Fruit fly (Drosophila melanogaster): ENCODE data around the gene CG14435.

The CG14435 gene

DNA sequence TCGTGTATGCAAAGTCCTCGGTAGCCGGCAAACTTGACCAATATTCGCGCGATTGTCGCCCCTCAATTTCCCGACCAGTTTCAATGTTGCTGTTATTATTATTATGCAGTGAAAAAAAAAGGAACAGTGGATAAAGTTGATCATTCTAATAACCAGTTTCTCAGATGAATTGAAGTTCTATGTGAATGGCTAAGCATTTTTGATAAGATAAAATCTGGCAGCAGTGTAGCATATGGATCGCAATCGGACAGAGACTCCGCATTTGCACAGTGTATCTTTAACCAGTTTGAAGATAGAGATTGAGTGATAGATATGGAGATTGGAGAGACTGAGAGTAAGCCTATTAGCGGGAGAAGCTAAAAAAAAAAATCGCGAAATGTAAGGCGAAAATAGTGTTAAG lies 50.3 kb downstream of the CG14435 start:
- TF ChIP-seq dati (GFP tag; IDR thresholded peaks at IDR 0.05), result peak; percentile 31; the same call in 1 of the 2 replicates
- peak; percentile 37 for TF ChIP-seq CG8281 (tag; optimal IDR thresholded peaks at IDR 0.05)
- peak; percentile 77 for TF ChIP-seq CG7372 (GFP tag; IDR thresholded peaks at IDR 0.05)
- TF ChIP-seq Mes4 (GFP tag; optimal IDR thresholded peaks at IDR 0.05), result peak; percentile 32
- TF ChIP-seq B-H1 (GFP tag; IDR thresholded peaks at IDR 0.05), result peak; percentile 62
- peak; percentile 83 for TF ChIP-seq her (GFP tag; optimal IDR thresholded peaks at IDR 0.05)
- TF ChIP-seq zen (tag; optimal IDR thresholded peaks at IDR 0.05), result no peak
- peak; percentile 78 for TF ChIP-seq CG10366 (GFP tag; IDR thresholded peaks at IDR 0.05)
- TF ChIP-seq ap (GFP tag; IDR thresholded peaks at IDR 0.05), result peak; percentile 67
- peak; percentile 6 for TF ChIP-seq CG11723 (GFP tag; optimal IDR thresholded peaks at IDR 0.05)
- TF ChIP-seq Lpt (GFP tag; optimal IDR thresholded peaks at IDR 0.05), result no peak
- no peak for TF ChIP-seq Sry-β (GFP tag; optimal IDR thresholded peaks at IDR 0.05)
- peak; percentile 85 for TF ChIP-seq CG2120 (GFP tag; optimal IDR thresholded peaks at IDR 0.05)
- TF ChIP-seq emc (GFP tag; optimal IDR thresholded peaks at IDR 0.05), result peak; percentile 41
- peak; percentile 40 for TF ChIP-seq Atf-2 (GFP tag; optimal IDR thresholded peaks at IDR 0.05)
- peak; percentile 1 for TF ChIP-seq grau (tag; optimal IDR thresholded peaks at IDR 0.05)
- TF ChIP-seq tup (GFP tag; optimal IDR thresholded peaks at IDR 0.05), result peak; percentile 5
- peak; percentile 60 for TF ChIP-seq tap (tag; optimal IDR thresholded peaks at IDR 0.05)
- peak; percentile 20 for TF ChIP-seq CG2875 (GFP tag; optimal IDR thresholded peaks at IDR 0.05)
- TF ChIP-seq CG12659 (GFP tag; optimal IDR thresholded peaks at IDR 0.05), result peak; percentile 64
- TF ChIP-seq CG30403 (GFP tag; optimal IDR thresholded peaks at IDR 0.05), result peak; percentile 75
- no peak for TF ChIP-seq Sin3A (optimal IDR thresholded peaks at IDR 0.05)
- peak; percentile 52 for TF ChIP-seq HmgD (GFP tag; optimal IDR thresholded peaks at IDR 0.05)
- TF ChIP-seq chinmo (GFP tag; IDR thresholded peaks at IDR 0.05; ENCODE audit: partially characterized antibody), result no peak
- TF ChIP-seq CG33557 (GFP tag; optimal IDR thresholded peaks at IDR 0.05), result no peak
- no peak for TF ChIP-seq MESR4 (GFP tag; optimal IDR thresholded peaks at IDR 0.05)
- TF ChIP-seq crc (GFP tag; optimal IDR thresholded peaks at IDR 0.05), result peak; percentile 43
- no peak for TF ChIP-seq CG6765 (GFP tag; optimal IDR thresholded peaks at IDR 0.05)
- TF ChIP-seq CG11696 (GFP tag; IDR thresholded peaks at IDR 0.05), result peak; percentile 50; the same call in 1 of the 2 replicates
- no peak for TF ChIP-seq CG34376 (GFP tag; optimal IDR thresholded peaks at IDR 0.05)
- peak; percentile 25 for TF ChIP-seq CG1602 (GFP tag; optimal IDR thresholded peaks at IDR 0.05)
- TF ChIP-seq CG12744 (GFP tag; optimal IDR thresholded peaks at IDR 0.05), result peak; percentile 68
- peak; percentile 59 for TF ChIP-seq phol (tag; optimal IDR thresholded peaks at IDR 0.05)
- TF ChIP-seq GATAe (GFP tag; conservative IDR thresholded peaks at IDR 0.05), result no peak
- TF ChIP-seq CG1603 (tag; optimal IDR thresholded peaks at IDR 0.05), result peak; percentile 81
- TF ChIP-seq CG1832 (GFP tag; optimal IDR thresholded peaks at IDR 0.05), result no peak
- no peak for TF ChIP-seq bbx (GFP tag; IDR thresholded peaks at IDR 0.05; ENCODE audit: partially characterized antibody)
- TF ChIP-seq CG13424 (tag; optimal IDR thresholded peaks at IDR 0.05), result peak; percentile 74
- TF ChIP-seq corto (GFP tag; optimal IDR thresholded peaks at IDR 0.05), result no peak
- peak; percentile 91 for TF ChIP-seq slbo (GFP tag; IDR thresholded peaks at IDR 0.05)
- TF ChIP-seq CG4282 (GFP tag; optimal IDR thresholded peaks at IDR 0.05), result peak; percentile 68
- peak; percentile 49 for TF ChIP-seq kah (GFP tag; optimal IDR thresholded peaks at IDR 0.05)
- no peak for TF ChIP-seq CG10462 (GFP tag; optimal IDR thresholded peaks at IDR 0.05)
- TF ChIP-seq Dek (tag; optimal IDR thresholded peaks at IDR 0.05), result peak; percentile 71
- no peak for TF ChIP-seq Elba2 (GFP tag; optimal IDR thresholded peaks at IDR 0.05)
- TF ChIP-seq Rfx (GFP tag; IDR thresholded peaks at IDR 0.05), result peak; percentile 91
- no peak for TF ChIP-seq pan (optimal IDR thresholded peaks at IDR 0.05)
- peak in 1 of 2 experiments; percentile 84 for TF ChIP-seq pan (GFP tag; optimal IDR thresholded peaks at IDR 0.05 in 1 of 2, IDR thresholded peaks at IDR 0.05 in 1 of 2)
- peak; percentile 39; the same call in 1 of the 2 replicates for TF ChIP-seq E2f2 (GFP tag; IDR thresholded peaks at IDR 0.05)
- TF ChIP-seq CG3407 (GFP tag; optimal IDR thresholded peaks at IDR 0.05), result no peak
- TF ChIP-seq CG12219 (GFP tag; optimal IDR thresholded peaks at IDR 0.05), result peak; percentile 59
- no peak for TF ChIP-seq dan (GFP tag; IDR thresholded peaks at IDR 0.05)

Measured in whole organism, embryonic.